Worm (Caenorhabditis elegans) whole organism, midembryonic: Measurements from ENCODE around the gene gldc-1.
"Not testable (repeated sequence)": the region's sequence is repeated elsewhere in the genome, so short reads cannot be mapped to it uniquely, and the experiment has no call there.

ENCODE experiments used
- T22C8.4 ChIP-seq: fragments of 200-800 bp; sonication (Bioruptor generic); IDR thresholded peaks from 2 replicates; pipeline ENCODE4 v1.3.6; 2022; ENCODE audit warnings: missing genetic modification characterization, missing compliant biosample characterization
- flt-1 ChIP-seq: fragments of 200-800 bp; sonication (Bioruptor generic); IDR thresholded peaks from 2 replicates; pipeline ENCODE4 v1.3.6; 2022; ENCODE audit warnings: missing genetic modification characterization, missing compliant biosample characterization
- klf-2 ChIP-seq: fragments of 200-800 bp; sonication (Bioruptor generic); conservative IDR thresholded peaks from 2 replicates; pipeline ENCODE4 v1.3.6; 2022; ENCODE audit warnings: missing genetic modification reagents, missing genetic modification characterization, missing compliant biosample characterization
- ref-1 ChIP-seq: fragments of 200-800 bp; sonication (Bioruptor generic); conservative IDR thresholded peaks from 2 replicates; pipeline ENCODE4 v1.3.6; 2022; ENCODE audit warnings: missing genetic modification reagents, missing genetic modification characterization, missing compliant biosample characterization
- tab-1 ChIP-seq: fragments of 200-800 bp; sonication (Bioruptor generic); IDR thresholded peaks from 2 replicates; pipeline ENCODE4 v1.3.6; 2022; ENCODE audit warnings: missing genetic modification characterization, missing compliant biosample characterization

DNA sequence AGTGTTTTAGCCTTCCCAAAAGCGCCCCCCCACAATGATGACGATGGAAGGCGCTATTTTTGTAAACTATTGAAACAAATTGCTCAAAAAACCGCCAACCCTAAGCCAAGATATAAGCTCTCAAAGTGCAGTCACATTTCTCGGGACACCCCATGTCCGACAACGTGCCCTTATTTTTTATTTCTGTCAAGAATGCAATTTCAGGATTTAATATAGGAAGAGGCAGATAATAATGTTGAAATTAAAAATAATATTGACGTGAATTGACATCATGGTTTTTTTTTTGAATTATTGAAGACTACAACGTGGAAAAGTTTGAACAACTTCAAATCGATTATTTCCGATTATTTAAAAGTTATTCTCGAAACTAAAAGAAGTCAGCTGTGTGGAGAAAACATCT is 36.2 kb upstream of the gldc-1 start, which contains the start of gene ZK84.2:
- TF ChIP-seq T22C8.4 (GFP tag; lab: Robert Waterston, UW); ref-1; flt-1; klf-2 (GFP tag; lab: Robert Waterston, UW); tab-1 (GFP tag; lab: Robert Waterston, UW): not testable (repeated sequence)
